Worm (Caenorhabditis elegans) whole organism, midembryonic: ENCODE data around the gene T19A5.3.

ENCODE experiments used
- cog-1 ChIP-seq: sonication (generic microtip); optimal IDR thresholded peaks from 2 replicates; lab custom pipeline; 2016; ENCODE audit warnings: missing genetic modification characterization, missing compliant biosample characterization
- flt-1 ChIP-seq: fragments of 200-800 bp; sonication (Bioruptor generic); IDR thresholded peaks from 2 replicates; pipeline ENCODE4 v1.3.6; 2022; ENCODE audit warnings: missing genetic modification characterization, missing compliant biosample characterization
- klf-2 ChIP-seq: fragments of 200-800 bp; sonication (Bioruptor generic); conservative IDR thresholded peaks from 2 replicates; pipeline ENCODE4 v1.3.6; 2022; ENCODE audit warnings: missing genetic modification reagents, missing genetic modification characterization, missing compliant biosample characterization
- ref-1 ChIP-seq: fragments of 200-800 bp; sonication (Bioruptor generic); conservative IDR thresholded peaks from 2 replicates; pipeline ENCODE4 v1.3.6; 2022; ENCODE audit warnings: missing genetic modification reagents, missing genetic modification characterization, missing compliant biosample characterization
- tab-1 ChIP-seq: fragments of 200-800 bp; sonication (Bioruptor generic); IDR thresholded peaks from 2 replicates; pipeline ENCODE4 v1.3.6; 2022; ENCODE audit warnings: missing genetic modification characterization, missing compliant biosample characterization
- ztf-29 ChIP-seq: fragments of 200-800 bp; sonication (Bioruptor generic); IDR thresholded peaks from 2 replicates; pipeline ENCODE4 v1.3.6; 2022; ENCODE audit warnings: missing genetic modification reagents, missing genetic modification characterization, missing compliant biosample characterization

ce11 chrV:8938943-8939342 is 4.9 kb downstream of the T19A5.3 start:
- TF ChIP-seq flt-1 (no peak), cog-1 (no peak), tab-1 (no peak), ztf-29 (GFP tag; lab: Robert Waterston, UW) (no peak), klf-2 (no peak), ref-1 (GFP tag; lab: Robert Waterston, UW) (no peak)
